Fruit fly (Drosophila melanogaster) whole organism, embryonic: ENCODE data around the gene CG32573.

ENCODE experiments used
- ATbp ChIP-seq: fragments of 200-800 bp; sonication (Bioruptor generic); optimal IDR thresholded peaks from 2 replicates; lab custom pipeline; 2017; ENCODE audit warnings: missing biosample characterization, mild to moderate bottlenecking, missing genetic modification characterization, missing genetic modification reagents
- Asciz ChIP-seq: fragments of 200-800 bp; sonication (Bioruptor generic); optimal IDR thresholded peaks from 2 replicates; lab custom pipeline; 2017; ENCODE audit warnings: missing biosample characterization, mild to moderate bottlenecking, missing genetic modification characterization, missing genetic modification reagents
- CG10366 ChIP-seq: fragments of 200-800 bp; sonication (Bioruptor generic); IDR thresholded peaks from 2 replicates; pipeline ENCODE4 v1.3.6; 2022; ENCODE audit warnings: missing biosample characterization, missing genetic modification characterization
- CG10543 ChIP-seq: fragments of 200-800 bp; sonication (Bioruptor generic); optimal IDR thresholded peaks from 3 replicates; lab custom pipeline; 2017; ENCODE audit warnings: missing biosample characterization, mild to moderate bottlenecking, missing genetic modification characterization, moderate library complexity
- CG10979 ChIP-seq: fragments of 200-800 bp; sonication (Bioruptor generic); optimal IDR thresholded peaks from 2 replicates; lab custom pipeline; 2018; ENCODE audit warnings: missing biosample characterization, mild to moderate bottlenecking, missing genetic modification characterization, moderate library complexity
- CG11085 ChIP-seq: fragments of 200-800 bp; sonication (Bioruptor generic); IDR thresholded peaks from 2 replicates; pipeline ENCODE4 v1.3.6; 2022; ENCODE audit warnings: missing biosample characterization, missing genetic modification characterization
- CG11696 ChIP-seq: fragments of 200-800 bp; sonication (Bioruptor generic); IDR thresholded peaks from 2 replicates; pipeline ENCODE4 v1.3.6; 2022; ENCODE audit warnings: missing biosample characterization, missing genetic modification characterization
- CG13894 ChIP-seq: fragments of 200-800 bp; sonication (Bioruptor generic); optimal IDR thresholded peaks from 3 replicates; lab custom pipeline; 2018; ENCODE audit warnings: missing biosample characterization, mild to moderate bottlenecking, missing genetic modification characterization, moderate library complexity
- CG14441 ChIP-seq: fragments of 200-800 bp; sonication (Bioruptor generic); IDR thresholded peaks from 2 replicates; pipeline ENCODE4 v1.3.6; 2022; ENCODE audit warnings: missing biosample characterization, missing genetic modification characterization
- CG15514 ChIP-seq: fragments of 200-800 bp; sonication (Bioruptor generic); optimal IDR thresholded peaks from 3 replicates; lab custom pipeline; 2017; ENCODE audit warnings: missing biosample characterization, missing genetic modification characterization, mild to moderate bottlenecking, moderate library complexity, missing genetic modification reagents
- CG16815 ChIP-seq: fragments of 200-800 bp; sonication (Bioruptor generic); optimal IDR thresholded peaks from 3 replicates; lab custom pipeline; 2017; ENCODE audit warnings: missing biosample characterization, mild to moderate bottlenecking, missing genetic modification characterization
- CG17612 ChIP-seq: fragments of 200-800 bp; sonication (Bioruptor generic); IDR thresholded peaks from 2 replicates; pipeline ENCODE4 v1.3.6; 2022; ENCODE audit warnings: missing biosample characterization, missing genetic modification characterization
- CG17802 ChIP-seq: fragments of 200-800 bp; sonication (Bioruptor generic); optimal IDR thresholded peaks from 2 replicates; lab custom pipeline; 2018; ENCODE audit warnings: missing biosample characterization, mild to moderate bottlenecking, missing genetic modification characterization, moderate library complexity
- CG18262 ChIP-seq: fragments of 200-800 bp; optimal IDR thresholded peaks from 3 replicates; lab custom pipeline; 2019; ENCODE audit warnings: missing biosample characterization, mild to moderate bottlenecking, missing genetic modification characterization, moderate library complexity
- CG43689 ChIP-seq: fragments of 200-800 bp; sonication (Bioruptor generic); IDR thresholded peaks from 2 replicates; pipeline ENCODE4 v1.3.6; 2022; ENCODE audit warnings: missing biosample characterization, missing genetic modification characterization
- CG9437 ChIP-seq: fragments of 200-800 bp; sonication (Bioruptor generic); optimal IDR thresholded peaks from 2 replicates; lab custom pipeline; 2018; ENCODE audit warnings: missing biosample characterization, mild to moderate bottlenecking, missing genetic modification characterization
- CG9932 ChIP-seq: fragments of 200-800 bp; sonication (Bioruptor generic); IDR thresholded peaks from 2 replicates; pipeline ENCODE4 v1.3.6; 2022; ENCODE audit warnings: missing biosample characterization, missing genetic modification characterization
- CTCF ChIP-seq: fragments of 200-800 bp; sonication (Bioruptor generic); optimal IDR thresholded peaks from 2 replicates; lab custom pipeline; 2017; ENCODE audit warnings: missing biosample characterization, mild to moderate bottlenecking, missing genetic modification characterization, moderate library complexity
- Dad ChIP-seq: fragments of 200-800 bp; sonication (Bioruptor generic); optimal IDR thresholded peaks from 3 replicates; lab custom pipeline; 2016; ENCODE audit warnings: missing biosample characterization, missing genetic modification characterization
- Doc2 ChIP-seq: fragments of 200-800 bp; sonication (Bioruptor generic); IDR thresholded peaks from 2 replicates; pipeline ENCODE4 v1.3.6; 2022; ENCODE audit warnings: missing biosample characterization, missing genetic modification characterization
- Gug ChIP-seq: fragments of 200-800 bp; sonication (Bioruptor generic); IDR thresholded peaks from 4 replicates; pipeline ENCODE4 v1.3.6; 2022; ENCODE audit warnings: missing biosample characterization, missing genetic modification characterization
- Med ChIP-seq: fragments of 200-800 bp; sonication (Bioruptor generic); peaks from one replicate; lab custom pipeline; 2016; ENCODE audit warnings: missing biosample characterization, missing genetic modification characterization, mild to moderate bottlenecking, inconsistent platforms, moderate library complexity
- Myb ChIP-seq: fragments of 200-800 bp; sonication (Bioruptor generic); optimal IDR thresholded peaks from 2 replicates; lab custom pipeline; 2016; ENCODE audit warnings: missing biosample characterization, missing genetic modification characterization
- Opbp ChIP-seq: fragments of 200-800 bp; sonication (Bioruptor generic); IDR thresholded peaks from 3 replicates; pipeline ENCODE4 v1.3.6; 2022; ENCODE audit warnings: missing biosample characterization, missing genetic modification characterization; ENCODE audit not compliant: partially characterized antibody
- abd-A ChIP-seq: fragments of 200-800 bp; sonication (Bioruptor generic); optimal IDR thresholded peaks from 3 replicates; lab custom pipeline; 2019; ENCODE audit warnings: missing biosample characterization, mild to moderate bottlenecking, missing genetic modification characterization, moderate library complexity
- ara ChIP-seq: fragments of 200-800 bp; sonication (Bioruptor generic); IDR thresholded peaks from 2 replicates; pipeline ENCODE4 v1.3.6; 2022; ENCODE audit warnings: missing biosample characterization, missing genetic modification characterization
- bbx ChIP-seq: fragments of 200-800 bp; sonication (Bioruptor generic); IDR thresholded peaks from 2 replicates; pipeline ENCODE4 v1.3.6; 2022; ENCODE audit warnings: missing biosample characterization, missing genetic modification characterization; ENCODE audit not compliant: partially characterized antibody
- caup ChIP-seq: fragments of 200-800 bp; sonication (Bioruptor generic); optimal IDR thresholded peaks from 3 replicates; lab custom pipeline; 2017; ENCODE audit warnings: missing biosample characterization, mild to moderate bottlenecking, missing genetic modification characterization, moderate library complexity; ENCODE audit not compliant: severe bottlenecking
- chinmo ChIP-seq: fragments of 200-800 bp; sonication (Bioruptor generic); IDR thresholded peaks from 4 replicates; pipeline ENCODE4 v1.3.6; 2022; ENCODE audit warnings: missing biosample characterization, missing genetic modification characterization; ENCODE audit not compliant: partially characterized antibody
- crol ChIP-seq: fragments of 200-800 bp; sonication (Bioruptor generic); IDR thresholded peaks from 2 replicates; pipeline ENCODE4 v1.3.6; 2022; ENCODE audit warnings: missing biosample characterization, missing genetic modification characterization
- danr ChIP-seq: fragments of 200-800 bp; sonication (Bioruptor generic); IDR thresholded peaks from 2 replicates; pipeline ENCODE4 v1.3.6; 2022; ENCODE audit warnings: missing biosample characterization, missing genetic modification characterization
- fd96Cb ChIP-seq: fragments of 200-800 bp; sonication (Bioruptor generic); optimal IDR thresholded peaks from 2 replicates; lab custom pipeline; 2018; ENCODE audit warnings: missing biosample characterization, mild to moderate bottlenecking, missing genetic modification characterization, moderate library complexity
- ftz-f1 ChIP-seq: fragments of 200-800 bp; sonication (Bioruptor generic); optimal IDR thresholded peaks from 2 replicates; lab custom pipeline; 2016; ENCODE audit warnings: missing biosample characterization, missing genetic modification characterization
- gcm2 ChIP-seq: fragments of 200-800 bp; sonication (Bioruptor generic); optimal IDR thresholded peaks from 2 replicates; lab custom pipeline; 2016; ENCODE audit warnings: missing biosample characterization, missing genetic modification characterization
- grn ChIP-seq: fragments of 200-800 bp; sonication (Bioruptor generic); optimal IDR thresholded peaks from 3 replicates; lab custom pipeline; 2017; ENCODE audit warnings: missing biosample characterization, missing genetic modification characterization
- mam ChIP-seq: fragments of 200-800 bp; sonication (Bioruptor generic); optimal IDR thresholded peaks from 3 replicates; lab custom pipeline; 2016; ENCODE audit warnings: missing biosample characterization, missing genetic modification characterization
- onecut ChIP-seq: fragments of 200-800 bp; sonication (Bioruptor generic); IDR thresholded peaks from 2 replicates; pipeline ENCODE4 v1.3.6; 2022; ENCODE audit warnings: missing biosample characterization, missing genetic modification characterization
- p53 ChIP-seq: fragments of 200-800 bp; sonication (Bioruptor generic); optimal IDR thresholded peaks from 2 replicates; lab custom pipeline; 2016; ENCODE audit warnings: missing biosample characterization, missing genetic modification characterization
- pan ChIP-seq, 4 experiments: fragments of >200 bp in 3 of 4; fragments of 200-800 bp in 1 of 4; sonication (Bioruptor generic) in 1 of 4; optimal IDR thresholded peaks in 3 of 4; IDR thresholded peaks in 1 of 4; 2 replicates each; pipeline versions ENCODE4 v1.3.6 to Lab custom; 2017 to 2022; ENCODE audit warnings: missing biosample characterization in 2 of 4, missing genetic modification characterization in 2 of 4, mixed read lengths in 1 of 4
- ro ChIP-seq: fragments of 200-800 bp; sonication (Bioruptor generic); IDR thresholded peaks from 2 replicates; pipeline ENCODE4 v1.3.6; 2022; ENCODE audit warnings: missing biosample characterization, missing genetic modification characterization
- sim ChIP-seq: fragments of 200-800 bp; sonication (Bioruptor generic); IDR thresholded peaks from 2 replicates; pipeline ENCODE4 v1.3.6; 2022; ENCODE audit warnings: missing biosample characterization, missing genetic modification characterization
- sima ChIP-seq: fragments of 200-800 bp; sonication (Bioruptor generic); optimal IDR thresholded peaks from 2 replicates; lab custom pipeline; 2016; ENCODE audit warnings: missing biosample characterization, missing genetic modification characterization
- stwl ChIP-seq: fragments of 200-800 bp; sonication (Bioruptor generic); optimal IDR thresholded peaks from 3 replicates; lab custom pipeline; 2018; ENCODE audit warnings: missing biosample characterization, mild to moderate bottlenecking, missing genetic modification characterization, moderate library complexity
- tin ChIP-seq: fragments of 200-800 bp; sonication (Bioruptor generic); optimal IDR thresholded peaks from 3 replicates; lab custom pipeline; 2016; ENCODE audit warnings: missing biosample characterization, missing genetic modification characterization
- tio ChIP-seq: fragments of 200-800 bp; sonication (Bioruptor generic); optimal IDR thresholded peaks from 2 replicates; lab custom pipeline; 2017; ENCODE audit warnings: missing biosample characterization, missing genetic modification characterization, inconsistent platforms
- trem ChIP-seq: fragments of 200-800 bp; optimal IDR thresholded peaks from 3 replicates; lab custom pipeline; 2019; ENCODE audit warnings: missing biosample characterization, mild to moderate bottlenecking, missing genetic modification characterization, moderate library complexity
- z ChIP-seq: fragments of 200-800 bp; sonication (Bioruptor generic); IDR thresholded peaks from 3 replicates; pipeline ENCODE4 v1.3.6; 2022; ENCODE audit warnings: missing biosample characterization, missing genetic modification characterization
- zfh1 ChIP-seq: fragments of 200-800 bp; sonication (Bioruptor generic); IDR thresholded peaks from 3 replicates; pipeline ENCODE4 v1.3.6; 2022; ENCODE audit warnings: missing biosample characterization, missing genetic modification characterization

CG32573 gene

DNA sequence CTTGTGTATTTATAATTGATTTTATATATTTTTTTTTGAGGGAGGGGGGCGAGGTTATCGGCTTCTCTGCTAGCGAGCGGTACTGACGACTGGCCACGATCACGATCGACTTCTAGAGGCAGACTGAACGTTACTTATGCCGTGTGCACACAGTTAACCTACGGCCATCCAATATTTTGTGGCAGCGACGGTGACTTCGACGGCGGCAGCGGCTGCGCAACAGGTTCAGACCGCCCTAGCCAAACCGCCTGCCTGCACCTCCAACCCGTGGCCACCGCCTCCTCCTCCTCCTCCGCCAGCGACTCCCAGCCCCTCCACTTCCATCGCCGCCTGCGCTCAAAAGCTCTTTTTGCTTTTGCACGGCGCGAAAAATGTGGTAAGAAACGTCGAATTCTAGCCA lies 29.7 kb upstream of the CG32573 start, which contains the start of gene CG9782 (continued):
- TF ChIP-seq CG43689 (no peak), CG17612 (no peak), Opbp (peak; percentile 47; the same call in 1 of the 3 replicates), CG9932 (GFP tag; lab: Robert Waterston, UW) (0 out of 2 replicates have a peak, but pooled peaks have one; percentile 19), bbx (GFP tag; lab: Robert Waterston, UW) (peak; percentile 17; the same call in 1 of the 2 replicates), CG15514 (GFP tag; lab: Kevin White, UChicago) (no peak), CG14441 (GFP tag; lab: Robert Waterston, UW) (no peak)
- TF ChIP-seq, all 482 proteins: peak for 24

DNA sequence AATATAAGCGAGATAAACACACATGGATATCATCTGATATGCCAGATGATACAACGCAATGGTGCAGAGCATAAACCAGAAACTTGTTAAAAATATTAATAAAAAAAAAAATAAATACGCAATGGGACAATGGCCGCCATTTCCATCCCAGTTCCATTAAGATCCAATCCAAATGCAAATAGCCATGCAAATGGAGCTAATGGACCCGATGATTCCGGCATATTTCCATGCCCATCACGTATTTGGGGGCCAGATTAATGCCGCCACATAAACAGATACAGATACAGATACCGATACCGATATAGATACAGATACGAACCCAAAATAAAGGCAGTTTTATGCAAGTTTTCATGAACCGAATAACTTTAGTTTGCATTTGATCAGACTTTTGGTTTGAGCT lies 27.7 kb upstream of the CG32573 start:
- TF ChIP-seq Dad = no peak
- peak; percentile 80 for TF ChIP-seq CG13894 (tag; lab: Kevin White, UChicago)
- TF ChIP-seq Med = peak; percentile 22
- TF ChIP-seq grn (GFP tag; lab: Kevin White, UChicago) = peak; percentile 16
- TF ChIP-seq abd-A (tag; lab: Kevin White, UChicago) = peak; percentile 63
- peak; percentile 41; the same call in 1 of the 4 replicates for TF ChIP-seq chinmo

- TF ChIP-seq fd96Cb = no peak
- TF ChIP-seq CG17612 = no peak
- TF ChIP-seq CG9437 = no peak
- TF ChIP-seq Myb (GFP tag; lab: Kevin White, UChicago) = no peak
- TF ChIP-seq CTCF = peak; percentile 89
- no peak for TF ChIP-seq trem (tag; lab: Kevin White, UChicago)
- TF ChIP-seq z (GFP tag; lab: Robert Waterston, UW) = peak; percentile 34; the same call in 1 of the 3 replicates
- TF ChIP-seq CG10979 (tag; lab: Kevin White, UChicago) = peak; percentile 40
- no peak for TF ChIP-seq CG10366 (GFP tag; lab: Robert Waterston, UW)
- no peak for TF ChIP-seq sima (GFP tag; lab: Kevin White, UChicago)
- TF ChIP-seq CG10543 = no peak
- TF ChIP-seq stwl = no peak
- no peak for TF ChIP-seq pan (optimal IDR thresholded peaks at IDR 0.05; lab: Kevin White, UChicago)
- TF ChIP-seq pan (GFP tag; optimal IDR thresholded peaks at IDR 0.05 in 1 of 2, IDR thresholded peaks at IDR 0.05 in 1 of 2) = no peak
- TF ChIP-seq danr = no peak
- TF ChIP-seq p53 (GFP tag; lab: Kevin White, UChicago) = no peak
- no peak for TF ChIP-seq Doc2 (GFP tag; lab: Robert Waterston, UW)
- TF ChIP-seq gcm2 (GFP tag; lab: Kevin White, UChicago) = no peak
- TF ChIP-seq Asciz (GFP tag; lab: Kevin White, UChicago) = no peak
- TF ChIP-seq Med = peak; percentile 12
- no peak for TF ChIP-seq CG18262 (tag; lab: Kevin White, UChicago)
- TF ChIP-seq CG17802 = no peak
Observed at dm6 chrX:16624519-16624918, 26.7 kb upstream of the CG32573 start.

DNA sequence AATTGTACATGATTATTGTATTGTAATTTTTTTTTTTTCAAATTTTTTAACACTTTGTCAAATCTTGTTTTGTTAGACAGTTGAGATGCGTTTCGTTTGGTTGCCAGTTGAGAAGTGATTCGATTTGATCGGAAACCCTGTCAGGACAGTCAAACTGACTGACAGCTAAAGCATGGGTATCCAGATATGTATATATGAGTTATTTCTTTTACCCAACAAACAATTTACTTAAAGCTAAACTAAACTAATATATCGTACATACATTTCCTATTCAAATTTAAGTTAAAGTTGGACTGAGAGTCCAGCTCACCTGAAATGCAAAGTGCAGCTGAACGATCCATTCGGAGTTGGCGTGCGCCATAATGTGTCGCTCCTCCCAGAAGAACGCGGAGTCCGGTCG lies 19.0 kb upstream of the CG32573 start, which contains the start of gene CG9777:
TSS of gene CG9777 (minus strand) at position 101 of the 400 bp plus-strand sequence.
- TF ChIP-seq ara (GFP tag; lab: Robert Waterston, UW) = no peak
- no peak for TF ChIP-seq crol
- TF ChIP-seq zfh1 (GFP tag; lab: Robert Waterston, UW) = no peak
- no peak for TF ChIP-seq onecut (GFP tag; lab: Robert Waterston, UW)
- TF ChIP-seq CG11696 (GFP tag; lab: Robert Waterston, UW) = no peak
- no peak for TF ChIP-seq Gug (GFP tag; lab: Robert Waterston, UW)
- no peak for TF ChIP-seq sim (GFP tag; lab: Robert Waterston, UW)
- no peak for TF ChIP-seq tio (GFP tag; lab: Kevin White, UChicago)
- TF ChIP-seq CG16815 = no peak
- no peak for TF ChIP-seq caup
- no peak for TF ChIP-seq ATbp
- no peak for TF ChIP-seq mam (GFP tag; lab: Kevin White, UChicago)
- TF ChIP-seq CG11085 (GFP tag; lab: Robert Waterston, UW) = no peak
- no peak for TF ChIP-seq tin
- no peak for TF ChIP-seq ftz-f1 (GFP tag; lab: Kevin White, UChicago)
- TF ChIP-seq ro = no peak
- TF ChIP-seq, all 482 proteins: peak for 0
